Worm (Caenorhabditis elegans) whole organism, L1 larva: ENCODE results near the gene mogs-1.

Experiments
- C04F5.9 ChIP-seq: sonication (generic microtip); optimal IDR thresholded peaks from 2 replicates; lab custom pipeline; 2016; ENCODE audit warnings: missing genetic modification characterization, missing compliant biosample characterization
- C16A3.4 ChIP-seq: fragments of 150-350 bp; optimal IDR thresholded peaks from 2 replicates; lab custom pipeline; 2014; ENCODE audit warnings: missing biosample characterization, missing genetic modification characterization
- C34B4.2 ChIP-seq: sonication (generic microtip); optimal IDR thresholded peaks from 2 replicates; lab custom pipeline; 2017; ENCODE audit warnings: mild to moderate bottlenecking, missing genetic modification characterization, missing compliant biosample characterization
- F16B12.6 ChIP-seq: fragments of 150-350 bp; optimal IDR thresholded peaks from 2 replicates; lab custom pipeline; 2014; ENCODE audit warnings: missing biosample characterization, missing genetic modification characterization
- alr-1 ChIP-seq: fragments of 200-800 bp; sonication (Bioruptor generic); optimal IDR thresholded peaks from 2 replicates; lab custom pipeline; 2018; ENCODE audit warnings: borderline replicate concordance, mild to moderate bottlenecking, missing genetic modification characterization, missing compliant biosample characterization
- ama-1 ChIP-seq: fragments of 150-350 bp; optimal IDR thresholded peaks from 2 replicates; lab custom pipeline; 2014
- blmp-1 ChIP-seq: fragments of 150-350 bp; optimal IDR thresholded peaks from 2 replicates; lab custom pipeline; 2014; ENCODE audit warnings: missing biosample characterization, missing genetic modification characterization
- ceh-63 ChIP-seq: fragments of 200-800 bp; sonication (Bioruptor generic); optimal IDR thresholded peaks from 2 replicates; lab custom pipeline; 2018; ENCODE audit warnings: mild to moderate bottlenecking, missing genetic modification characterization, missing compliant biosample characterization
- ceh-8 ChIP-seq: fragments of 200-800 bp; sonication (Bioruptor generic); optimal IDR thresholded peaks from 2 replicates; lab custom pipeline; 2018; ENCODE audit warnings: mild to moderate bottlenecking, missing genetic modification characterization, moderate library complexity, missing compliant biosample characterization
- ceh-82 ChIP-seq, 3 experiments: fragments of 150-350 bp in 1 of 3; sonication (generic microtip) in 2 of 3; optimal IDR thresholded peaks; 2 replicates each; lab custom pipeline; 2014 to 2017; ENCODE audit warnings: missing biosample characterization in 3 of 3, missing genetic modification characterization in 3 of 3
- ceh-90 ChIP-seq: sonication (generic microtip); optimal IDR thresholded peaks from 2 replicates; lab custom pipeline; 2016; ENCODE audit warnings: missing genetic modification characterization, missing compliant biosample characterization
- dpl-1 ChIP-seq, 3 experiments: fragments of 150-350 bp in 2 of 3; sonication (generic microtip) in 1 of 3; optimal IDR thresholded peaks; 2 replicates each; lab custom pipeline; 2014 to 2017; ENCODE audit warnings: missing biosample characterization in 3 of 3, missing genetic modification characterization in 3 of 3, missing genetic modification reagents in 3 of 3
- efl-1 ChIP-seq, 4 experiments: fragments of 150-350 bp; optimal IDR thresholded peaks in 3 of 4; peaks in 1 of 4; 1 replicate in 1 of 4; 2 replicates in 3 of 4; lab custom pipeline; 2014; ENCODE audit warnings: missing biosample characterization in 2 of 4, missing genetic modification characterization in 2 of 4, missing genetic modification reagents in 2 of 4
- efl-3 ChIP-seq: fragments of 200-800 bp; sonication (Bioruptor generic); optimal IDR thresholded peaks from 2 replicates; lab custom pipeline; 2018; ENCODE audit warnings: mild to moderate bottlenecking, missing genetic modification characterization, missing compliant biosample characterization
- egl-13 ChIP-seq: sonication (generic microtip); optimal IDR thresholded peaks from 2 replicates; lab custom pipeline; 2016; ENCODE audit warnings: missing genotype, missing genetic modification reagents, missing genetic modification characterization, missing compliant biosample characterization
- egl-27 ChIP-seq, 2 experiments: fragments of 150-350 bp in 1 of 2; sonication (generic microtip); optimal IDR thresholded peaks; 3 replicates each; lab custom pipeline; 2017 to 2018; ENCODE audit warnings: missing biosample characterization in 2 of 2, missing genetic modification characterization in 2 of 2, missing genetic modification reagents in 2 of 2
- elt-3 ChIP-seq, 6 experiments: fragments of 150-350 bp in 1 of 6; sonication (generic microtip); optimal IDR thresholded peaks; 2 replicates each; lab custom pipeline; 2017 to 2018; ENCODE audit warnings: missing biosample characterization in 6 of 6, missing genetic modification characterization in 6 of 6, inconsistent platforms in 1 of 6
- fkh-10 ChIP-seq: sonication (generic microtip); optimal IDR thresholded peaks from 2 replicates; lab custom pipeline; 2017; ENCODE audit warnings: missing biosample characterization, missing genetic modification reagents, missing genetic modification characterization
- fkh-8 ChIP-seq: sonication (generic microtip); optimal IDR thresholded peaks from 2 replicates; lab custom pipeline; 2016; ENCODE audit warnings: mild to moderate bottlenecking, missing genetic modification characterization, missing compliant biosample characterization
- grh-1 ChIP-seq: fragments of 200-800 bp; sonication (Bioruptor generic); IDR thresholded peaks from 2 replicates; pipeline ENCODE4 v1.3.6; 2022; ENCODE audit warnings: missing genetic modification reagents, missing genetic modification characterization, missing compliant biosample characterization
- hlh-17 ChIP-seq: fragments of 200-800 bp; sonication (Bioruptor generic); optimal IDR thresholded peaks from 2 replicates; lab custom pipeline; 2018; ENCODE audit warnings: missing genetic modification characterization, mild to moderate bottlenecking, missing compliant biosample characterization, moderate library complexity, borderline replicate concordance
- irx-1 ChIP-seq: sonication (generic microtip); optimal IDR thresholded peaks from 2 replicates; lab custom pipeline; 2016; ENCODE audit warnings: missing genetic modification characterization, missing compliant biosample characterization
- lin-13 ChIP-seq: fragments of 150-350 bp; optimal IDR thresholded peaks from 2 replicates; lab custom pipeline; 2014; ENCODE audit warnings: missing biosample characterization, missing genetic modification reagents, missing genetic modification characterization
- lin-14 ChIP-seq: fragments of 200-800 bp; sonication (Bioruptor generic); optimal IDR thresholded peaks from 2 replicates; lab custom pipeline; 2018; ENCODE audit warnings: mild to moderate bottlenecking, missing genetic modification characterization, moderate library complexity, missing compliant biosample characterization
- lin-15B ChIP-seq: fragments of 150-350 bp; sonication (generic microtip); optimal IDR thresholded peaks from 3 replicates; lab custom pipeline; 2014; ENCODE audit warnings: missing biosample characterization, missing genetic modification characterization
- lin-39 ChIP-seq: fragments of 150-350 bp; optimal IDR thresholded peaks from 2 replicates; lab custom pipeline; 2014; ENCODE audit warnings: missing biosample characterization, missing genetic modification reagents, missing genetic modification characterization
- lir-3 ChIP-seq: sonication (generic microtip); optimal IDR thresholded peaks from 2 replicates; lab custom pipeline; 2016; ENCODE audit warnings: mild to moderate bottlenecking, missing genetic modification characterization, moderate library complexity, missing compliant biosample characterization; ENCODE audit not compliant: poor library complexity
- lsy-2 ChIP-seq, 2 experiments: fragments of 150-350 bp; optimal IDR thresholded peaks; 2 replicates each; lab custom pipeline; 2014; ENCODE audit warnings: missing biosample characterization in 2 of 2, missing genetic modification characterization in 2 of 2
- mef-2 ChIP-seq: fragments of 150-350 bp; optimal IDR thresholded peaks from 2 replicates; lab custom pipeline; 2014; ENCODE audit warnings: missing biosample characterization, missing genetic modification characterization
- mep-1 ChIP-seq: fragments of 150-350 bp; optimal IDR thresholded peaks from 2 replicates; lab custom pipeline; 2014; ENCODE audit warnings: missing biosample characterization, missing genetic modification characterization
- nhr-11 ChIP-seq: fragments of 150-350 bp; optimal IDR thresholded peaks from 2 replicates; lab custom pipeline; 2014; ENCODE audit warnings: missing biosample characterization, missing genetic modification characterization
- nhr-19 ChIP-seq: fragments of 200-800 bp; sonication (Bioruptor generic); conservative IDR thresholded peaks from 2 replicates; pipeline ENCODE4 v1.3.6; 2022; ENCODE audit warnings: missing genetic modification characterization, missing compliant biosample characterization
- nhr-20 ChIP-seq: sonication (generic microtip); optimal IDR thresholded peaks from 2 replicates; lab custom pipeline; 2016; ENCODE audit warnings: mild to moderate bottlenecking, missing genetic modification characterization, missing compliant biosample characterization
- nhr-47 ChIP-seq: sonication (generic microtip); optimal IDR thresholded peaks from 2 replicates; lab custom pipeline; 2016; ENCODE audit warnings: mild to moderate bottlenecking, missing genetic modification characterization, moderate library complexity, missing compliant biosample characterization
- nhr-71 ChIP-seq: sonication (generic microtip); optimal IDR thresholded peaks from 2 replicates; lab custom pipeline; 2016; ENCODE audit warnings: mild to moderate bottlenecking, missing genetic modification characterization, moderate library complexity, missing compliant biosample characterization
- nhr-76 ChIP-seq: sonication (generic microtip); optimal IDR thresholded peaks from 2 replicates; lab custom pipeline; 2017; ENCODE audit warnings: missing biosample characterization, missing genetic modification characterization
- nhr-77 ChIP-seq: fragments of 150-350 bp; optimal IDR thresholded peaks from 2 replicates; lab custom pipeline; 2014; ENCODE audit warnings: missing biosample characterization, missing genetic modification characterization
- nhr-85 ChIP-seq: sonication (generic microtip); peaks from one replicate; lab custom pipeline; 2016; ENCODE audit warnings: missing genetic modification characterization, inconsistent platforms, missing compliant biosample characterization
- nhr-90 ChIP-seq: sonication (generic microtip); optimal IDR thresholded peaks from 2 replicates; lab custom pipeline; 2016; ENCODE audit warnings: mild to moderate bottlenecking, missing genetic modification characterization, missing compliant biosample characterization; ENCODE audit not compliant: poor library complexity
- pag-3 ChIP-seq: sonication (generic microtip); optimal IDR thresholded peaks from 2 replicates; lab custom pipeline; 2017; ENCODE audit warnings: missing genetic modification characterization, mild to moderate bottlenecking, missing compliant biosample characterization, antibody characterized with exemption, borderline replicate concordance; ENCODE audit not compliant: insufficient read depth
- pqm-1 ChIP-seq: sonication (generic microtip); optimal IDR thresholded peaks from 3 replicates; lab custom pipeline; 2017; ENCODE audit warnings: missing biosample characterization, missing genetic modification characterization
- snu-23 ChIP-seq: sonication (generic microtip); optimal IDR thresholded peaks from 2 replicates; lab custom pipeline; 2016; ENCODE audit warnings: missing genetic modification characterization, missing compliant biosample characterization
- tbx-2 ChIP-seq: sonication (generic microtip); optimal IDR thresholded peaks from 2 replicates; lab custom pipeline; 2016; ENCODE audit warnings: missing genetic modification characterization, missing compliant biosample characterization
- tlp-1 ChIP-seq: fragments of 150-350 bp; optimal IDR thresholded peaks from 2 replicates; lab custom pipeline; 2014; ENCODE audit warnings: missing biosample characterization, missing genetic modification characterization
- unc-62 ChIP-seq: fragments of 150-350 bp; optimal IDR thresholded peaks from 2 replicates; lab custom pipeline; 2014; ENCODE audit warnings: missing biosample characterization, missing genetic modification reagents, missing genetic modification characterization
- unc-86 ChIP-seq: sonication (generic microtip); optimal IDR thresholded peaks from 2 replicates; lab custom pipeline; 2016; ENCODE audit warnings: missing genetic modification characterization, missing compliant biosample characterization
- zag-1 ChIP-seq: fragments of 150-350 bp; optimal IDR thresholded peaks from 2 replicates; lab custom pipeline; 2014; ENCODE audit warnings: missing biosample characterization, missing genetic modification characterization
- zip-4 ChIP-seq: fragments of 200-800 bp; sonication (Bioruptor generic); optimal IDR thresholded peaks from 2 replicates; lab custom pipeline; 2018; ENCODE audit warnings: mild to moderate bottlenecking, missing genetic modification characterization, moderate library complexity, missing compliant biosample characterization
- ztf-4 ChIP-seq: fragments of 150-350 bp; optimal IDR thresholded peaks from 2 replicates; lab custom pipeline; 2014; ENCODE audit warnings: missing biosample characterization, missing genetic modification characterization

mogs-1 gene

DNA sequence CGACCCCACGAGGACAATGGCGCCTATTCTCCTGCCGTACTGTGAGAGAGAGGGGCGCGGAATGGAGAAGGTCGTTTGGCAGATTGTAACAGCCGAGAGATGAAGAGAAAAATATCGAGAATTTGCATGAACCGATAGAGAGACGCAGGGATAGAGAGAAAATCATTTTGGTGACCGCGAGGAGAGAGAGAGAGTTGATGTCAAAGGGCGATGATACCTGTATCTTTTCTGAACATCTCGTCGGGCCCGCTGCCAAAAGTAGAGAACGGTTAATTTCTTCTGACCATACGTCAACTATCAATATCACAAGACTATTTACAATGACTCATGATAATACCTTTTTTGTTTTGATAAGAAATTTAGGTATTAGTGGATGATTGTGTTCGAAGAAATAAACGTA is 45.8 kb downstream of the mogs-1 start (continued):
- TF ChIP-seq efl-1 (optimal IDR thresholded peaks at IDR 0.05; lab: Kevin White, UChicago) (peak; percentile 34 to 35), efl-1 (GFP tag; optimal IDR thresholded peaks at IDR 0.05 in 1 of 2; lab: Kevin White, UChicago) (peak in 1 of 2 experiments; percentile 89), zip-4 (GFP tag; lab: Kevin White, UChicago) (no peak), F16B12.6 (no peak), ceh-63 (GFP tag; lab: Kevin White, UChicago) (no peak), hlh-17 (GFP tag; lab: Kevin White, UChicago) (no peak), nhr-71 (tag; lab: Kevin White, UChicago) (peak; percentile 70), fkh-8 (tag; lab: Kevin White, UChicago) (no peak), nhr-77 (tag; lab: Kevin White, UChicago) (no peak), blmp-1 (peak; percentile 69), mef-2 (tag; lab: Kevin White, UChicago) (no peak), nhr-76 (no peak), tbx-2 (peak; percentile 40), alr-1 (tag; lab: Kevin White, UChicago) (no peak), nhr-47 (tag; lab: Kevin White, UChicago) (peak; percentile 48), mep-1 (tag; lab: Kevin White, UChicago) (peak; percentile 48), nhr-11 (tag; lab: Kevin White, UChicago) (no peak), egl-13 (tag; lab: Kevin White, UChicago) (no peak), tlp-1 (tag; lab: Kevin White, UChicago) (no peak), nhr-90 (tag; lab: Kevin White, UChicago) (peak; percentile 70), efl-3 (GFP tag; lab: Kevin White, UChicago) (no peak), lin-13 (GFP tag; lab: Kevin White, UChicago) (peak; percentile 36), grh-1 (GFP tag; lab: Robert Waterston, UW) (peak; percentile 73), unc-86 (tag; lab: Kevin White, UChicago) (no peak), irx-1 (tag; lab: Kevin White, UChicago) (no peak), ceh-8 (no peak), egl-27 (tag; optimal IDR thresholded peaks at IDR 0.05; lab: Kevin White, UChicago) (no peak), pag-3 (tag; lab: Kevin White, UChicago) (no peak), C34B4.2 (tag; lab: Kevin White, UChicago) (no peak), lin-15B (tag; lab: Kevin White, UChicago) (no peak), ztf-4 (tag; lab: Kevin White, UChicago) (no peak)

DNA sequence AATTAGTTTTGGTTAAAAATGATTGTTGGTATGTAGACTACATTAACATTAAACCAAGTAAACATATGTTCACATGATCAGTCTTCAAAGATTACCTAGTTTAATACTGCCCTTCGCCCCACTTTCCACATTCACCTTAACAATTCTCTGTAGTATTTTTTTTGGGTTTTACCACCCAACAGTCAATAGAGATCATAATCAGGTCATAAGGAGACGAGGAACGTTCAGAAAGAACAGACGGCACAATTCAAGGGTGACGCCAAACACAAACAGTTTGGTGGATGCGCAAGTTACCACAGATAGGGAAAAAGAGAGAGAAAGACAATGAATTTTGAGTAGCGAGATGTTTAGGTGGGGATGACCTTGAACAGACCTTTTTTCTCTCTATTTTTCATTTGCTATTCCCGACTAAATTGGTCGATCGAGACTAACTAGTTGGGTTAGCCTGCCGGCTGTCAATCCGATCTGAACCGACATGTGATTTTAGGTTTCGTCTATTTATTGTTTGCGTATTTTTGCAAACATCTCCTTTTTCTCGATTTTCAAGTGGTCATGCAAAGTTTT is 50.0 kb downstream of the mogs-1 start:
- TF ChIP-seq nhr-47 (tag; lab: Kevin White, UChicago) = peak; percentile 34
- TF ChIP-seq pqm-1 (tag; lab: Kevin White, UChicago) = no peak
- TF ChIP-seq C16A3.4 (tag; lab: Kevin White, UChicago) = peak; percentile 14
- no peak for TF ChIP-seq ama-1 (lab: Kevin White, UChicago)
- no peak for TF ChIP-seq C04F5.9 (tag; lab: Kevin White, UChicago)
- no peak for TF ChIP-seq ceh-8
- no peak for TF ChIP-seq lir-3 (tag; lab: Kevin White, UChicago)
- peak in 5 of 6 experiments; percentile 14 to 73 (median 43) for TF ChIP-seq elt-3 (tag; optimal IDR thresholded peaks at IDR 0.05; lab: Kevin White, UChicago)
- peak; percentile 98 for TF ChIP-seq nhr-85 (tag; lab: Kevin White, UChicago)
- TF ChIP-seq ceh-90 (tag; lab: Kevin White, UChicago) = no peak
- TF ChIP-seq tbx-2 = peak; percentile 44
- peak; percentile 64 for TF ChIP-seq nhr-71 (tag; lab: Kevin White, UChicago)
- peak; percentile 81 for TF ChIP-seq snu-23 (GFP tag; lab: Kevin White, UChicago)
- TF ChIP-seq efl-3 (GFP tag; lab: Kevin White, UChicago) = no peak
- TF ChIP-seq efl-1 (optimal IDR thresholded peaks at IDR 0.05; lab: Kevin White, UChicago) = peak in 1 of 2 experiments; percentile 25
- peak in 1 of 2 experiments; percentile 87 for TF ChIP-seq efl-1 (GFP tag; optimal IDR thresholded peaks at IDR 0.05 in 1 of 2; lab: Kevin White, UChicago)
- TF ChIP-seq nhr-90 (tag; lab: Kevin White, UChicago) = peak; percentile 48
- TF ChIP-seq lin-14 (GFP tag; lab: Kevin White, UChicago) = peak; percentile 90
- no peak for TF ChIP-seq lin-39 (tag; lab: Kevin White, UChicago)
- no peak for TF ChIP-seq fkh-10
- TF ChIP-seq unc-62 (GFP tag; lab: Kevin White, UChicago) = no peak
- peak; percentile 59 for TF ChIP-seq blmp-1
- TF ChIP-seq zag-1 = no peak
- TF ChIP-seq grh-1 (GFP tag; lab: Robert Waterston, UW) = peak; percentile 80
- no peak for TF ChIP-seq ceh-82 (tag; optimal IDR thresholded peaks at IDR 0.05; lab: Kevin White, UChicago)
- TF ChIP-seq nhr-19 (GFP tag; lab: Robert Waterston, UW) = peak; percentile 20
- peak; percentile 82 for TF ChIP-seq nhr-20
- peak; percentile 27 to 36 for TF ChIP-seq lsy-2 (tag; optimal IDR thresholded peaks at IDR 0.05; lab: Kevin White, UChicago)
- peak in 1 of 3 experiments; percentile 35 for TF ChIP-seq dpl-1 (GFP tag; optimal IDR thresholded peaks at IDR 0.05; lab: Kevin White, UChicago)
